Worm (Caenorhabditis elegans) whole organism, early embryonic: ENCODE data around the gene C04G2.10.

Source experiments
- B0310.2 ChIP-seq: sonication (generic microtip); optimal IDR thresholded peaks from 2 replicates; lab custom pipeline; 2016; ENCODE audit warnings: mild to moderate bottlenecking, missing genetic modification characterization, missing compliant biosample characterization
- F13C5.2 ChIP-seq: sonication (generic microtip); optimal IDR thresholded peaks from 2 replicates; lab custom pipeline; 2017; ENCODE audit warnings: mild to moderate bottlenecking, missing genetic modification characterization, inconsistent platforms, missing compliant biosample characterization
- aly-1 ChIP-seq: sonication (generic microtip); optimal IDR thresholded peaks from 2 replicates; lab custom pipeline; 2016; ENCODE audit warnings: missing genetic modification characterization, missing compliant biosample characterization
- ama-1 ChIP-seq: fragments of 150-350 bp; optimal IDR thresholded peaks from 2 replicates; lab custom pipeline; 2014
- ceh-13 ChIP-seq: fragments of 200-800 bp; sonication (Bioruptor generic); optimal IDR thresholded peaks from 2 replicates; lab custom pipeline; 2018; ENCODE audit warnings: mild to moderate bottlenecking, missing genetic modification characterization, missing compliant biosample characterization
- ceh-36 ChIP-seq: sonication (generic microtip); optimal IDR thresholded peaks from 2 replicates; lab custom pipeline; 2016; ENCODE audit warnings: missing genetic modification characterization, inconsistent platforms, missing compliant biosample characterization
- ets-7 ChIP-seq: sonication (generic microtip); optimal IDR thresholded peaks from 2 replicates; lab custom pipeline; 2016; ENCODE audit warnings: missing genotype, missing genetic modification characterization, missing compliant biosample characterization
- flt-1 ChIP-seq: fragments of 200-800 bp; sonication (Bioruptor generic); IDR thresholded peaks from 2 replicates; pipeline ENCODE4 v1.3.6; 2022; ENCODE audit warnings: missing genetic modification characterization, missing compliant biosample characterization
- hmbx-1 ChIP-seq: sonication (generic microtip); optimal IDR thresholded peaks from 2 replicates; lab custom pipeline; 2016; ENCODE audit warnings: mild to moderate bottlenecking, missing genetic modification characterization, missing compliant biosample characterization
- hmg-4 ChIP-seq: fragments of 200-800 bp; sonication (Bioruptor generic); optimal IDR thresholded peaks from 2 replicates; lab custom pipeline; 2018; ENCODE audit warnings: mild to moderate bottlenecking, missing genetic modification characterization, missing compliant biosample characterization
- hnd-1 ChIP-seq: sonication (generic microtip); optimal IDR thresholded peaks from 2 replicates; lab custom pipeline; 2016; ENCODE audit warnings: missing genetic modification characterization, missing compliant biosample characterization
- pes-1 ChIP-seq: fragments of 200-800 bp; sonication (Bioruptor generic); IDR thresholded peaks from 2 replicates; pipeline ENCODE4 v1.3.6; 2022; ENCODE audit warnings: missing genetic modification reagents, missing genetic modification characterization, missing compliant biosample characterization
- scrt-1 ChIP-seq: fragments of 200-800 bp; sonication (Bioruptor generic); IDR thresholded peaks from 2 replicates; pipeline ENCODE4 v1.3.6; 2022; ENCODE audit warnings: missing genetic modification characterization, missing compliant biosample characterization
- sea-1 ChIP-seq: fragments of 200-800 bp; sonication (Bioruptor generic); conservative IDR thresholded peaks from 2 replicates; pipeline ENCODE4 v1.3.6; 2022; ENCODE audit warnings: missing genetic modification characterization, missing compliant biosample characterization
- tbx-11 ChIP-seq: fragments of 200-800 bp; sonication (Bioruptor generic); IDR thresholded peaks from 2 replicates; pipeline ENCODE4 v1.3.6; 2022; ENCODE audit warnings: missing genetic modification characterization, missing compliant biosample characterization
- tbx-37 ChIP-seq: fragments of 200-800 bp; sonication (Bioruptor generic); conservative IDR thresholded peaks from 2 replicates; pipeline ENCODE4 v1.3.6; 2022; ENCODE audit warnings: missing genetic modification reagents, missing genetic modification characterization, missing compliant biosample characterization
- tra-4 ChIP-seq: sonication (generic microtip); optimal IDR thresholded peaks from 2 replicates; lab custom pipeline; 2017; ENCODE audit warnings: missing genetic modification characterization, missing compliant biosample characterization

Gene C04G2.10

ce11 chrIV:10157034-10157433 lies 41.8 kb downstream of the C04G2.10 start:
- TF ChIP-seq flt-1 (no peak), ets-7 (tag; lab: Kevin White, UChicago) (no peak), B0310.2 (tag; lab: Kevin White, UChicago) (no peak), ama-1 (no peak), sea-1 (GFP tag; lab: Robert Waterston, UW) (no peak), ceh-36 (tag; lab: Kevin White, UChicago) (no peak), hnd-1 (tag; lab: Kevin White, UChicago) (no peak), tbx-37 (GFP tag; lab: Robert Waterston, UW) (no peak), tra-4 (tag; lab: Kevin White, UChicago) (no peak), hmg-4 (GFP tag; lab: Kevin White, UChicago) (no peak), scrt-1 (GFP tag; lab: Robert Waterston, UW) (no peak), ceh-13 (GFP tag; lab: Kevin White, UChicago) (no peak), aly-1 (tag; lab: Kevin White, UChicago) (no peak), tbx-11 (GFP tag; lab: Robert Waterston, UW) (no peak), pes-1 (no peak)

- TF ChIP-seq tra-4 (tag; lab: Kevin White, UChicago) (no peak), pes-1 (no peak), tbx-11 (GFP tag; lab: Robert Waterston, UW) (no peak), hmbx-1 (tag; lab: Kevin White, UChicago) (no peak), flt-1 (no peak), hnd-1 (tag; lab: Kevin White, UChicago) (no peak), hmg-4 (GFP tag; lab: Kevin White, UChicago) (no peak), F13C5.2 (no peak), tbx-37 (GFP tag; lab: Robert Waterston, UW) (no peak), ama-1 (no peak), ceh-36 (tag; lab: Kevin White, UChicago) (no peak), ceh-13 (GFP tag; lab: Kevin White, UChicago) (no peak), scrt-1 (GFP tag; lab: Robert Waterston, UW) (no peak), sea-1 (GFP tag; lab: Robert Waterston, UW) (no peak), ets-7 (tag; lab: Kevin White, UChicago) (no peak), aly-1 (tag; lab: Kevin White, UChicago) (no peak), B0310.2 (tag; lab: Kevin White, UChicago) (no peak)
These were observed 42.3 kb downstream of the C04G2.10 start, which contains the start of gene ttr-53 for ce11 chrIV:10157489-10158088. Gene ttr-53, plus strand, starts transcription at chrIV:10158038.

ce11 chrIV:10161706-10162105 lies 46.5 kb downstream of the C04G2.10 start, which contains the start of gene pps-1:
Gene pps-1, plus strand, starts transcription at chrIV:10162006.
- TF ChIP-seq scrt-1 (GFP tag; lab: Robert Waterston, UW) (no peak), hmg-4 (GFP tag; lab: Kevin White, UChicago) (no peak), flt-1 (no peak), F13C5.2 (no peak), hnd-1 (tag; lab: Kevin White, UChicago) (no peak), tra-4 (tag; lab: Kevin White, UChicago) (no peak), ets-7 (tag; lab: Kevin White, UChicago) (no peak), sea-1 (GFP tag; lab: Robert Waterston, UW) (no peak), pes-1 (no peak)

- TF ChIP-seq pes-1 (no peak), hmg-4 (GFP tag; lab: Kevin White, UChicago) (no peak), ceh-13 (GFP tag; lab: Kevin White, UChicago) (no peak), tbx-37 (GFP tag; lab: Robert Waterston, UW) (no peak), sea-1 (GFP tag; lab: Robert Waterston, UW) (no peak)
These were observed 48.8 kb downstream of the C04G2.10 start for ce11 chrIV:10164086-10164485.
